Worm (Caenorhabditis elegans) whole organism, late embryonic: ENCODE data around the gene spp-12.

Experiments used
- C08G9.2 ChIP-seq: sonication (generic microtip); optimal IDR thresholded peaks from 2 replicates; lab custom pipeline; 2016; ENCODE audit warnings: mild to moderate bottlenecking, missing genetic modification characterization, moderate library complexity, missing compliant biosample characterization
- K09A11.1 ChIP-seq: sonication (generic microtip); optimal IDR thresholded peaks from 2 replicates; lab custom pipeline; 2017; ENCODE audit warnings: antibody characterized with exemption, mild to moderate bottlenecking, missing genetic modification characterization, missing compliant biosample characterization; ENCODE audit not compliant: insufficient read depth
- T23F11.4 ChIP-seq: fragments of 200-800 bp; sonication (Bioruptor generic); optimal IDR thresholded peaks from 2 replicates; lab custom pipeline; 2018; ENCODE audit warnings: mild to moderate bottlenecking, missing genetic modification characterization, missing compliant biosample characterization
- Y22D7AL.16 ChIP-seq: sonication (generic microtip); optimal IDR thresholded peaks from 2 replicates; lab custom pipeline; 2016; ENCODE audit warnings: missing genetic modification characterization, missing compliant biosample characterization
- ceh-14 ChIP-seq: sonication (generic microtip); optimal IDR thresholded peaks from 2 replicates; lab custom pipeline; 2016; ENCODE audit warnings: missing genotype, missing genetic modification characterization, missing compliant biosample characterization
- ceh-2 ChIP-seq: sonication (generic microtip); optimal IDR thresholded peaks from 2 replicates; lab custom pipeline; 2016; ENCODE audit warnings: missing genotype, missing genetic modification characterization, missing compliant biosample characterization
- ceh-22 ChIP-seq: sonication (generic microtip); optimal IDR thresholded peaks from 2 replicates; lab custom pipeline; 2017; ENCODE audit warnings: missing biosample characterization, missing genetic modification characterization
- ceh-24 ChIP-seq: sonication (generic microtip); optimal IDR thresholded peaks from 2 replicates; lab custom pipeline; 2016; ENCODE audit warnings: mild to moderate bottlenecking, missing genetic modification characterization, missing compliant biosample characterization
- ceh-31 ChIP-seq: sonication (generic microtip); optimal IDR thresholded peaks from 2 replicates; lab custom pipeline; 2016; ENCODE audit warnings: missing genetic modification characterization, missing compliant biosample characterization
- ceh-45 ChIP-seq: fragments of 200-800 bp; sonication (Bioruptor generic); IDR thresholded peaks from 2 replicates; pipeline ENCODE4 v1.3.6; 2022; ENCODE audit warnings: missing genetic modification reagents, missing genetic modification characterization, missing compliant biosample characterization
- ceh-48 ChIP-seq: sonication (generic microtip); optimal IDR thresholded peaks from 2 replicates; lab custom pipeline; 2016; ENCODE audit warnings: missing genetic modification characterization, inconsistent platforms, missing compliant biosample characterization
- dve-1 ChIP-seq: sonication (generic microtip); optimal IDR thresholded peaks from 2 replicates; lab custom pipeline; 2017; ENCODE audit warnings: antibody characterized with exemption, mild to moderate bottlenecking, missing genetic modification characterization, missing compliant biosample characterization
- elt-2 ChIP-seq: sonication (generic microtip); optimal IDR thresholded peaks from 2 replicates; lab custom pipeline; 2016; ENCODE audit warnings: missing genetic modification reagents, missing genetic modification characterization, missing compliant biosample characterization
- eyg-1 ChIP-seq: sonication (generic microtip); optimal IDR thresholded peaks from 2 replicates; lab custom pipeline; 2016; ENCODE audit warnings: missing genotype, missing genetic modification characterization, missing compliant biosample characterization
- fax-1 ChIP-seq: sonication (generic microtip); optimal IDR thresholded peaks from 2 replicates; lab custom pipeline; 2016; ENCODE audit warnings: missing genotype, missing genetic modification characterization, missing compliant biosample characterization
- fkh-10 ChIP-seq: fragments of 150-350 bp; optimal IDR thresholded peaks from 2 replicates; lab custom pipeline; 2014; ENCODE audit warnings: missing biosample characterization, missing genetic modification reagents, missing genetic modification characterization
- gmeb-2 ChIP-seq: sonication (generic microtip); optimal IDR thresholded peaks from 2 replicates; lab custom pipeline; 2016; ENCODE audit warnings: missing genetic modification characterization, inconsistent platforms, missing compliant biosample characterization
- hlh-30 ChIP-seq: sonication (generic microtip); optimal IDR thresholded peaks from 2 replicates; lab custom pipeline; 2017; ENCODE audit warnings: antibody characterized with exemption, missing genetic modification characterization, missing compliant biosample characterization; ENCODE audit not compliant: insufficient read depth
- hlh-8 ChIP-seq: sonication (generic microtip); optimal IDR thresholded peaks from 2 replicates; lab custom pipeline; 2016; ENCODE audit warnings: missing genotype, missing genetic modification characterization, missing compliant biosample characterization
- lim-6 ChIP-seq: sonication (generic microtip); optimal IDR thresholded peaks from 2 replicates; lab custom pipeline; 2016; ENCODE audit warnings: missing genetic modification characterization, missing compliant biosample characterization
- mec-3 ChIP-seq: sonication (generic microtip); optimal IDR thresholded peaks from 2 replicates; lab custom pipeline; 2016; ENCODE audit warnings: borderline replicate concordance, missing genetic modification characterization, missing compliant biosample characterization
- nfya-1 ChIP-seq: sonication (generic microtip); optimal IDR thresholded peaks from 2 replicates; lab custom pipeline; 2017; ENCODE audit warnings: missing genetic modification characterization, mild to moderate bottlenecking, missing compliant biosample characterization, antibody characterized with exemption, moderate library complexity
- npax-4 ChIP-seq: sonication (generic microtip); optimal IDR thresholded peaks from 2 replicates; lab custom pipeline; 2016; ENCODE audit warnings: missing genetic modification characterization, missing compliant biosample characterization
- pag-3 ChIP-seq: sonication (generic microtip); optimal IDR thresholded peaks from 2 replicates; lab custom pipeline; 2016; ENCODE audit warnings: missing compliant biosample characterization, missing genetic modification characterization, borderline replicate concordance
- pat-9 ChIP-seq: fragments of 200-800 bp; sonication (Bioruptor generic); optimal IDR thresholded peaks from 2 replicates; lab custom pipeline; 2018; ENCODE audit warnings: mild to moderate bottlenecking, missing genetic modification characterization, moderate library complexity, missing compliant biosample characterization
- pax-1 ChIP-seq: fragments of 150-350 bp; optimal IDR thresholded peaks from 2 replicates; lab custom pipeline; 2014; ENCODE audit warnings: missing biosample characterization, missing genetic modification characterization
- pha-2 ChIP-seq: sonication (generic microtip); optimal IDR thresholded peaks from 2 replicates; lab custom pipeline; 2017; ENCODE audit warnings: mild to moderate bottlenecking, missing genetic modification characterization, missing compliant biosample characterization
- pros-1 ChIP-seq: fragments of 150-350 bp; optimal IDR thresholded peaks from 2 replicates; lab custom pipeline; 2014; ENCODE audit warnings: missing biosample characterization, missing genetic modification reagents, missing genetic modification characterization
- ttx-3 ChIP-seq: sonication (generic microtip); optimal IDR thresholded peaks from 2 replicates; lab custom pipeline; 2016; ENCODE audit warnings: missing genetic modification reagents, missing genetic modification characterization, missing compliant biosample characterization
- unc-3 ChIP-seq, 2 experiments: fragments of 200-800 bp in 1 of 2; sonication (Bioruptor generic) in 1 of 2; sonication (generic microtip) in 1 of 2; conservative IDR thresholded peaks in 1 of 2; optimal IDR thresholded peaks in 1 of 2; 2 replicates each; pipeline versions ENCODE4 v1.3.6 to Lab custom; 2016 to 2022; ENCODE audit warnings: missing compliant biosample characterization in 2 of 2, missing genetic modification characterization in 2 of 2, missing genetic modification reagents in 1 of 2
- unc-42 ChIP-seq: sonication (generic microtip); optimal IDR thresholded peaks from 2 replicates; lab custom pipeline; 2016; ENCODE audit warnings: missing genotype, missing genetic modification characterization, missing compliant biosample characterization
- unc-55 ChIP-seq: sonication (generic microtip); optimal IDR thresholded peaks from 2 replicates; lab custom pipeline; 2017; ENCODE audit warnings: missing biosample characterization, missing genetic modification reagents, missing genetic modification characterization
- zip-5 ChIP-seq: sonication (generic microtip); optimal IDR thresholded peaks from 2 replicates; lab custom pipeline; 2016; ENCODE audit warnings: missing genetic modification characterization, missing compliant biosample characterization
- ztf-16 ChIP-seq: sonication (generic microtip); optimal IDR thresholded peaks from 2 replicates; lab custom pipeline; 2017; ENCODE audit warnings: missing genetic modification characterization, missing compliant biosample characterization

The spp-12 gene

DNA sequence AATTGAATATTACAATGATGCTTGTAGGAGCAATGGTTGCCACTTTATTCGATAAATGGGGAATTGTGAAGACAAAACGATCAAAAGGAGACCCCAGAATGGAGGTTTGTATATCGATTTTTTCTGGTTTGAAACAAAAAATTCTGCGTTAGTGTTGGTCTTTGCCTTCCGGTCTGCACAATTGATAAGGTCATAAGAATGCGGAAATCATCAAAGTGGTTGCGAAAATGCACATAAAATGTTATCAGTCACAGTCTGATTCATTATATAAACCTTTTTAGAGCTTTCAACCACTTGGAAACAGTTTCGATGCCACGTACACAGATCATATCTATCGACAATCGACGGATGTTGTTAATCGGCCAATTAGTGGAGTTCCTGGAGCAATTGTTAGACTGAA, 4.0 kb downstream of the spp-12 start:
- TF ChIP-seq ttx-3 (no peak), elt-2 (peak; percentile 51)

DNA sequence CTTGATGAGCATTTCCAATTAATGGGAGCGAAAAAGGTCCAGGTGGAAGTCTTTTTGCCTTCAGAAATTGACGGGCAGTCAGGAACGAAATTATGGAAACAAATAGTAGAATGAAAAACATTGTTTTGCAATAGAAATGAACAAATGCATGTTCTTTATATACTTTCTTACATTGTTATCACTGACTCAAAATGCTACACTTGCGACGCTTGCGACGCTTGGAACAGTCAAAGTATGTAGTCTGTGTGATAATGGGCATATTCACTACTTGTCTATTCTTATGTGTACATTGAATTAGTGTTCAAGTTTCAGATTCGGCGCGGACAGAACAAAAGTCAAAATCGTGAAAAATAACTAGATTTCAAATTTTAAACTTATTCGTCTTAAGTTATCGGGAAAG, 8.7 kb downstream of the spp-12 start, which contains the start of gene cyp-35C1:
cyp-35C1 (minus strand) TSS at position 132 of the 400 bp plus-strand sequence.
- TF ChIP-seq npax-4 (no peak), unc-55 (GFP tag; lab: Kevin White, UChicago) (no peak), elt-2 (peak; percentile 22)

DNA sequence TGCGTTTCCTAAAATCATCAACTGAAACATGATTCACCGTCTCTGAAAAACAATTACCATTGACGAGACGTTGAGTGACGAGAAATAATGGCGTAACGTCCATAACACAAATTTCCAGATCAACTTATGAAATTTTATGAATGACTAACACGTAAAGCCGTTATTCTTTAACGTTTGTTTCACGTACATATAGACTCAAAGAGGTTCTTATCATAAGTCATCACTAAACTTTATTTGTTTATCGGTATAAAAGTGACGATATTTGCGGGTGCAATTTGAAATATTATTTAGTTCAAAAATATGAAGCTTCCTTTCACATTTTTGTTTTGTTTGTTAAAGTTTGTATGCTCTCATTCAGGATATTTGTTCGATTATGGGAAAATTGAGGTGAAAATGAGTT, 9.6 kb downstream of the spp-12 start, which contains the start of gene oac-3:
oac-3 (plus strand) TSS at position 301 of the 400 bp plus-strand sequence.
- TF ChIP-seq hlh-8 (tag; lab: Kevin White, UChicago) (no peak), ceh-31 (tag; lab: Kevin White, UChicago) (no peak), ceh-22 (no peak), pha-2 (tag; lab: Kevin White, UChicago) (no peak), K09A11.1 (no peak), hlh-30 (no peak), pag-3 (tag; lab: Kevin White, UChicago) (no peak), fax-1 (tag; lab: Kevin White, UChicago) (no peak), elt-2 (no peak), zip-5 (tag; lab: Kevin White, UChicago) (no peak), T23F11.4 (no peak)
- TF ChIP-seq, all 69 proteins: peak for 0

DNA sequence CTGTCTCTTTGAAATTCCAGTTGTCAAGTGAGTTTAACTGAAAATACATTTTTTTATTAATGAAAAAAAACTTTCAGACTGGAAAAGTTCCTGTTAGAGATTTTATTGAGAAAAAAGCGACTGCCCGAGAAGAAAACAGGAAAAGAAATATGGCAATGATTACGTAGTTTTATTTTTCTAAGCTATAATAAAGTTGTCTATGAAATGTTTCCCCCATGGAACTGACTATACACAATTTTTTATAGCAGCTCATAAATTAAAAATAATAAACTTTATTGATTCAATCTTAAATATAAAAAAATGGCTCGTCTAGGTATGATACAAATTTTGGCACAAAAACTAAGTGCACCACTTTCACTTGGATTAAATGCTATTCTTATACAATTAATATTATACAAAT, 12.9 kb downstream of the spp-12 start, which contains the start of gene C06B3.1:
C06B3.1 (plus strand) TSS at position 301 of the 400 bp plus-strand sequence.
- TF ChIP-seq dve-1 (tag; lab: Kevin White, UChicago) (no peak), T23F11.4 (no peak), unc-55 (GFP tag; lab: Kevin White, UChicago) (no peak), ceh-45 (GFP tag; lab: Robert Waterston, UW) (no peak), npax-4 (no peak)

DNA sequence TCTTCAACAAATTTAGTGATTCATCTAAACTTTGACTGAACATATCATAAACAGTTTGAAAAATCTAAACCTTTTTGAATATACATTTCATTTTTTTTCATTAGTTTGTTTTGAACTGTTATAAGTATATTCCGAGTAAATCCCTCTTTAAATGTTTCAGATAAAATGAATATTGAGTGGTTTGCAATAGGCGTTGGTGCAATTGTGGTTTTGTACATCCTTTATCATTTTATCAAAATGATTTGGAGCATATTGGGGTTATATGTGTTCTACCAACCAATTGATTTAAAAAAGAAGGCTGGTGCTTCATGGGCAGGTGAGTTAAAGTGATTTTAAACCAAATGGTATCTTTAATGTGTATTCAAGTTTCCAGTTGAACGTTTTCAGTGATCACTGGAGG, 14.8 kb downstream of the spp-12 start, which contains the start of gene stdh-3:
stdh-3 (plus strand) TSS at position 166 of the 400 bp plus-strand sequence.
- TF ChIP-seq fkh-10 (GFP tag; lab: Kevin White, UChicago) (no peak), ceh-2 (tag; lab: Kevin White, UChicago) (no peak), ceh-31 (tag; lab: Kevin White, UChicago) (no peak), gmeb-2 (tag; lab: Kevin White, UChicago) (no peak), ceh-48 (tag; lab: Kevin White, UChicago) (no peak), pat-9 (no peak), pros-1 (tag; lab: Kevin White, UChicago) (no peak), unc-3 (GFP tag; conservative IDR thresholded peaks at IDR 0.05; lab: Robert Waterston, UW) (no peak), unc-3 (tag; optimal IDR thresholded peaks at IDR 0.05; lab: Kevin White, UChicago) (no peak), pax-1 (tag; lab: Kevin White, UChicago) (no peak), mec-3 (tag; lab: Kevin White, UChicago) (no peak), zip-5 (tag; lab: Kevin White, UChicago) (no peak)

DNA sequence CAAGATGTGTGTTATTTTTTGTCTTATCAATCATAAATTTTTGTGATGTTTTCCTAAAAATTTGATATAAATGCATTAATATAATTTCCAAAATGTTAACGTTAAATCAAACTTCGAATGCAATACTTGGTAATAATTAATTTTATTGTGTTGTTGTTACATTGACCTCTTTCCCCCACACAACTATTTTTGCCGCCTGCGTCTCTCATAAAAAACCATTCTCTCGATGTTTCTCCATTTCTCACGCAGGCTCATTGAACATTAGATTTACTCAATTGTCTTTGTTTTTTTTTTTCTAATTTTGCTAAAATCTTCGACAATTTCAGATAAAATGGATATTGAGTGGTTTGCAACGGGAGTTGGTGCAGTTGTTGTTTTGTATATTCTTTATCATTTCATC, 16.6 kb downstream of the spp-12 start, which contains the start of gene stdh-1:
stdh-1 (plus strand) TSS at position 327 of the 400 bp plus-strand sequence.
- TF ChIP-seq unc-42 (tag; lab: Kevin White, UChicago) = peak; percentile 86
- TF ChIP-seq zip-5 (tag; lab: Kevin White, UChicago) = no peak

DNA sequence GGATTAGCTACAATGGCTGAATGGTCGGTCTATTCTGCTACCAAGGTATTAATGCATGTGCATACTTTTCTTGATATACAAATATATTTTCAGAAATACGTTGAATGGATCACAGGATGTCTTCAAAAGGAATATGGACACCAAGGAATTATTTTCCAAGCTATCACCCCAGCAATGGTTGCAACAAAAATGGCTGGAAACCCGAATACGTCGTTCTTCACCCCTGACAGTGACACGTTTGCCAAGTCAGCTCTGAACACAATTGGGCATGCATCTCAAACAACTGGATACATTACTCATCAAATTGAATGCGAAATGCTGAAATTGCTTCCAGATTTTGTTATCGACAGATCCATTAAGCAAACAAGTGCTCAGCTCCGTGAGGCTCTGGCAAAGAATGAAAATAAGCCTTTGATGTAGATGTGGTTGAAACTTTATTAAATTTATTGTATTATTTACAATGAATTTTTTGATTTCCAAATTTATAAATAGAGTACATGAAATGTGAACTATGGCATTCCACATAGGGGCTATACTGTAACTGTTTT, 18.0 kb downstream of the spp-12 start:
- TF ChIP-seq ceh-24 (no peak), ceh-14 (tag; lab: Kevin White, UChicago) (no peak), ceh-31 (tag; lab: Kevin White, UChicago) (no peak), Y22D7AL.16 (tag; lab: Kevin White, UChicago) (no peak), dve-1 (tag; lab: Kevin White, UChicago) (no peak), eyg-1 (tag; lab: Kevin White, UChicago) (no peak), C08G9.2 (tag; lab: Kevin White, UChicago) (no peak), nfya-1 (tag; lab: Kevin White, UChicago) (no peak), ztf-16 (tag; lab: Kevin White, UChicago) (no peak), K09A11.1 (no peak), lim-6 (no peak), ceh-2 (tag; lab: Kevin White, UChicago) (no peak), npax-4 (no peak)
- TF ChIP-seq, all 69 proteins: peak for 0
